Worm (Caenorhabditis elegans) whole organism, early embryonic: ENCODE data around the gene nlp-63.

Experiments
- aly-1 ChIP-seq: sonication (generic microtip); optimal IDR thresholded peaks from 2 replicates; lab custom pipeline; 2016; ENCODE audit warnings: missing genetic modification characterization, missing compliant biosample characterization
- ama-1 ChIP-seq: fragments of 150-350 bp; optimal IDR thresholded peaks from 2 replicates; lab custom pipeline; 2014
- ceh-13 ChIP-seq: fragments of 200-800 bp; sonication (Bioruptor generic); optimal IDR thresholded peaks from 2 replicates; lab custom pipeline; 2018; ENCODE audit warnings: mild to moderate bottlenecking, missing genetic modification characterization, missing compliant biosample characterization
- ets-7 ChIP-seq: sonication (generic microtip); optimal IDR thresholded peaks from 2 replicates; lab custom pipeline; 2016; ENCODE audit warnings: missing genotype, missing genetic modification characterization, missing compliant biosample characterization
- flt-1 ChIP-seq: fragments of 200-800 bp; sonication (Bioruptor generic); IDR thresholded peaks from 2 replicates; pipeline ENCODE4 v1.3.6; 2022; ENCODE audit warnings: missing genetic modification characterization, missing compliant biosample characterization
- hnd-1 ChIP-seq: sonication (generic microtip); optimal IDR thresholded peaks from 2 replicates; lab custom pipeline; 2016; ENCODE audit warnings: missing genetic modification characterization, missing compliant biosample characterization
- pes-1 ChIP-seq: fragments of 200-800 bp; sonication (Bioruptor generic); IDR thresholded peaks from 2 replicates; pipeline ENCODE4 v1.3.6; 2022; ENCODE audit warnings: missing genetic modification reagents, missing genetic modification characterization, missing compliant biosample characterization
- tbx-37 ChIP-seq: fragments of 200-800 bp; sonication (Bioruptor generic); conservative IDR thresholded peaks from 2 replicates; pipeline ENCODE4 v1.3.6; 2022; ENCODE audit warnings: missing genetic modification reagents, missing genetic modification characterization, missing compliant biosample characterization

- no peak for TF ChIP-seq ama-1 (lab: Kevin White, UChicago)
- no peak for TF ChIP-seq pes-1
- TF ChIP-seq flt-1 (GFP tag; lab: Robert Waterston, UW): no peak
- no peak for TF ChIP-seq ets-7 (tag; lab: Kevin White, UChicago)
- no peak for TF ChIP-seq aly-1 (tag; lab: Kevin White, UChicago)
- TF ChIP-seq hnd-1 (tag; lab: Kevin White, UChicago): no peak
- no peak for TF ChIP-seq ceh-13 (GFP tag; lab: Kevin White, UChicago)
- TF ChIP-seq tbx-37 (GFP tag; lab: Robert Waterston, UW): no peak
These were observed 38.5 kb upstream of the nlp-63 start for ce11 chrII:10116690-10117089.
